Fruit fly (Drosophila melanogaster) whole organism, prepupa: ENCODE results near the gene COX7AL2.

Experiments used
- CG11762 ChIP-seq: fragments of 200-800 bp; sonication (Bioruptor generic); optimal IDR thresholded peaks from 3 replicates; lab custom pipeline; 2016; ENCODE audit warnings: missing biosample characterization, missing genetic modification characterization; ENCODE audit not compliant: insufficient read depth
- CG3032 ChIP-seq: fragments of 200-800 bp; optimal IDR thresholded peaks from 2 replicates; lab custom pipeline; 2019; ENCODE audit warnings: missing biosample characterization, mild to moderate bottlenecking, missing genetic modification characterization, moderate library complexity
- CG9139 ChIP-seq: fragments of 200-800 bp; sonication (Bioruptor generic); optimal IDR thresholded peaks from 3 replicates; lab custom pipeline; 2017; ENCODE audit warnings: missing biosample characterization, mild to moderate bottlenecking, missing genetic modification characterization
- achi ChIP-seq: fragments of 200-800 bp; sonication (Bioruptor generic); optimal IDR thresholded peaks from 3 replicates; lab custom pipeline; 2016; ENCODE audit warnings: missing biosample characterization, missing genetic modification characterization
- salr ChIP-seq, 2 experiments: fragments of 200-800 bp; sonication (Bioruptor generic); optimal IDR thresholded peaks; 3 replicates each; lab custom pipeline; 2016 to 2018; ENCODE audit warnings: missing biosample characterization in 2 of 2, missing genetic modification characterization in 2 of 2, mild to moderate bottlenecking in 1 of 2

DNA sequence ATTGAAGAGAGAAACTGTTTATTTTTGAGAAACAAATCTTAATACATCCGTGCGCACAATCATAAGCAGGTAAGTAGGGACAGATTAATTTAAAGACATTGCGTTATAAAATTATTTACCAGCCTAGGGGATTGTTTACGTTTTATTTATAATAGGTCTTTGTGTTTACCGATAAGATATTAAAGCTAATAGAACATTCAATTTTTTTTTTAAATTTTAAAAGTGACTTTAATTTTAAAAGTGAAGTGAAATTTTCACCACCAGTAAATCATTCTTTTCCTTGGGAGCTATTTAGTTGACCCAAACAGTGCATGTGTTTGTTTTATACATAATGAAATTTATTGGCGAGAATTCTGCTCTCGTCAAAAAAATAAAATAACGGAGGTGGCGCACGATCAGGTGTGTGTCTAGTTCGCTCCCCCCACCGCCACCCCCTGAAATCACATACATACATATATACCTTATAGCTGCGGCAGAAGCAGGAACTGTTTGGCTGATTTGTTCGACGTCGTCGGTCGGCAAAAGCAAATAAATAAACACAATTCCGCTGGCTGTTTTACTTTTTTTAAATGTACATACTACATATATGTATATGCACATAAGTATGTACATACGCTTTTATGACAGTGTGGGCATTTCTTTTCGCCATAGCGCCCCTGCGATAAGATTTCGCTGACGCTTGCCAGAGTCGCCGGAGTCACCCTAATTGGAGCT lies 21.6 kb downstream of the COX7AL2 start:
- peak; percentile 55 for TF ChIP-seq CG3032
- TF ChIP-seq achi (GFP tag; lab: Kevin White, UChicago) = peak; percentile 63
- TF ChIP-seq CG11762 (GFP tag; lab: Kevin White, UChicago) = peak; percentile 43
- TF ChIP-seq CG9139 (GFP tag; lab: Kevin White, UChicago) = peak; percentile 35
- TF ChIP-seq salr (GFP tag; optimal IDR thresholded peaks at IDR 0.05; lab: Kevin White, UChicago) = peak in 1 of 2 experiments; percentile 61
